Fruit fly (Drosophila melanogaster): ENCODE data around the gene CG34456.

CG34456 gene

DNA sequence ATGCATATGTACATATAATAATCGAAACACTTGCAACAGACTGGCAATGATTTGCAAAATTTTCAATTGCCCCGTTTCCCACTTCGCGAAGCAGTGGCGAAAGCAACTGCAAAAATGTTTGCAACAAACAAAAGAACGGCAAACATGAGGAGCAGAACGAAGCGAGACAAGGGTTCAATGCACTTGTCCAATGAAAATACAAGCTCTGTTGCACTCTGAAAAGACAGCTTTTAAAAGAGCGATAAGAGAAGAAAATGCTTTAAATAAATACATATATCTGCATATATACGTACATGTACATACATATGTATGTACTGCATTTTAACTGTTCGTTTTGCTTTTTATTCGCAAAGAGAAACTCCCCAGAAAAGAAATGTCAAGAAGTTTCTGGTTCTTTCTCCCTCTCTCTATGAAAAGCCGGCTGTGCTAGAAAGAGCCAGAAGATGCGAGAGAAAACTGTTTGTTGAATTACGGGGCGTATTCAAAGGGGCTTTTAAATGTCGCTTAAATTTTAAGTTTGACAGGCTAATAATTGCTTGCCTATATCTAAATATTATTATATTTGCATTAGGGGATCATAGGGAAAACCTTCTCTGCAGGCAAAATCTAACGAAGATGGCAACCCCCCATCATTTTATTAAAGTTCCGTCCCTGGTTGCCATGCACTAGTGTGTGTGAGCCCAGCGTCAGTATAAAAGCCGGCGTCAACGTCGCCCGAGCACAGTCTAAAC, 21.6 kb downstream of the CG34456 start, which contains the start of gene Hsp27 (continued):
- TF ChIP-seq bcd (GFP tag; optimal IDR thresholded peaks at IDR 0.05) (peak; percentile 99), kni (GFP tag; optimal IDR thresholded peaks at IDR 0.05) (no peak), sim (GFP tag; IDR thresholded peaks at IDR 0.05) (peak; percentile 97), ato (GFP tag; IDR thresholded peaks at IDR 0.05; ENCODE audit: partially characterized antibody) (no peak), abd-A (tag; optimal IDR thresholded peaks at IDR 0.05) (peak; percentile 64), scrt (GFP tag; optimal IDR thresholded peaks at IDR 0.05) (peak; percentile 95), CG15696 (tag; optimal IDR thresholded peaks at IDR 0.05) (peak; percentile 79), tap (tag; optimal IDR thresholded peaks at IDR 0.05) (peak; percentile 96), hbn (GFP tag; IDR thresholded peaks at IDR 0.05; ENCODE audit: partially characterized antibody) (no peak), br (optimal IDR thresholded peaks at IDR 0.05) (no peak), slbo (GFP tag; IDR thresholded peaks at IDR 0.05) (peak; percentile 99), CG11456 (GFP tag; IDR thresholded peaks at IDR 0.05) (peak; percentile 98), ERR (GFP tag; optimal IDR thresholded peaks at IDR 0.05) (peak; percentile 89), Asciz (GFP tag; optimal IDR thresholded peaks at IDR 0.05) (peak; percentile 98), CG43689 (GFP tag; IDR thresholded peaks at IDR 0.05) (peak; percentile 95), h (optimal IDR thresholded peaks at IDR 0.05) (no peak), CG1647 (GFP tag; optimal IDR thresholded peaks at IDR 0.05) (peak; percentile 97), stwl (tag; optimal IDR thresholded peaks at IDR 0.05) (peak; percentile 65), CHES-1-like (GFP tag; optimal IDR thresholded peaks at IDR 0.05) (peak; percentile 83), psq (GFP tag; optimal IDR thresholded peaks at IDR 0.05) (peak; percentile 92), Ssrp (tag; optimal IDR thresholded peaks at IDR 0.05) (peak; percentile 98), Meics (GFP tag; optimal IDR thresholded peaks at IDR 0.05) (peak; percentile 98), CG30403 (GFP tag; optimal IDR thresholded peaks at IDR 0.05) (peak; percentile 99), CG7987 (GFP tag; optimal IDR thresholded peaks at IDR 0.05) (peak; percentile 96), CG2199 (GFP tag; IDR thresholded peaks at IDR 0.05) (peak; percentile 99), Ada2b (GFP tag; IDR thresholded peaks at IDR 0.05) (peak; percentile 99), CG8290 (GFP tag; optimal IDR thresholded peaks at IDR 0.05) (peak; percentile 95), CG8290 (tag; optimal IDR thresholded peaks at IDR 0.05) (peak in 1 of 2 experiments; percentile 66), ttk (GFP tag; IDR thresholded peaks at IDR 0.05) (peak; percentile 98), Doc3 (GFP tag; IDR thresholded peaks at IDR 0.05; ENCODE audit: partially characterized antibody) (no peak), CG3281 (GFP tag; optimal IDR thresholded peaks at IDR 0.05) (peak; percentile 97), E2f2 (GFP tag; IDR thresholded peaks at IDR 0.05) (peak; percentile 84), CG11093 (GFP tag; IDR thresholded peaks at IDR 0.05) (peak; percentile 98), BEAF-32 (GFP tag; optimal IDR thresholded peaks at IDR 0.05) (peak; percentile 8), Dip3 (GFP tag; optimal IDR thresholded peaks at IDR 0.05) (peak; percentile 93), CG4617 (GFP tag; optimal IDR thresholded peaks at IDR 0.05; ENCODE audit: borderline replicate concordance) (peak; percentile 96), trem (tag; optimal IDR thresholded peaks at IDR 0.05) (peak; percentile 96), tll (GFP tag; optimal IDR thresholded peaks at IDR 0.05) (peak in 1 of 2 experiments; percentile 50), CG11560 (tag; IDR thresholded peaks at IDR 0.05) (peak; percentile 88), sqz (GFP tag; optimal IDR thresholded peaks at IDR 0.05) (peak; percentile 93), Sox100B (GFP tag; optimal IDR thresholded peaks at IDR 0.05) (peak; percentile 97), CG30020 (tag; optimal IDR thresholded peaks at IDR 0.05) (peak; percentile 79), Neu2 (GFP tag; optimal IDR thresholded peaks at IDR 0.05; ENCODE audit: borderline replicate concordance) (no peak), ken (GFP tag; IDR thresholded peaks at IDR 0.05) (peak; percentile 99), CG10366 (GFP tag; IDR thresholded peaks at IDR 0.05) (peak; percentile 97), Camta (GFP tag; optimal IDR thresholded peaks at IDR 0.05) (peak; percentile 98), CG9876 (GFP tag; optimal IDR thresholded peaks at IDR 0.05) (peak; percentile 55), en (GFP tag; optimal IDR thresholded peaks at IDR 0.05) (peak; percentile 65), wdn (GFP tag; IDR thresholded peaks at IDR 0.05) (peak; percentile 96), CG12071 (GFP tag; optimal IDR thresholded peaks at IDR 0.05) (peak; percentile 97)

Measured in whole organism, embryonic.